Fruit fly (Drosophila melanogaster) whole organism, pupa: Measurements from ENCODE around the gene Tailor.
A peak's percentile ranks its signal among the peaks of the same experiment; 100 is the strongest.

ENCODE experiments used
- CG10348 ChIP-seq: fragments of 200-800 bp; sonication (Bioruptor generic); IDR thresholded peaks from 2 replicates; pipeline ENCODE4 v1.3.6; 2022; ENCODE audit warnings: missing biosample characterization, missing genetic modification characterization
- CG12605 ChIP-seq: fragments of 200-800 bp; sonication (Bioruptor generic); IDR thresholded peaks from 2 replicates; pipeline ENCODE4 v1.3.6; 2022; ENCODE audit warnings: missing biosample characterization, missing genetic modification characterization
- CG13204 ChIP-seq: fragments of 200-800 bp; sonication (Bioruptor generic); optimal IDR thresholded peaks from 2 replicates; lab custom pipeline; 2018; ENCODE audit warnings: missing biosample characterization, mild to moderate bottlenecking, missing genetic modification characterization, moderate library complexity
- CG14655 ChIP-seq: fragments of 200-800 bp; sonication (Bioruptor generic); optimal IDR thresholded peaks from 3 replicates; lab custom pipeline; 2017; ENCODE audit warnings: mild to moderate bottlenecking, missing biosample characterization, missing genetic modification reagents, missing genetic modification characterization
- CG15710 ChIP-seq: fragments of 200-800 bp; sonication (Bioruptor generic); optimal IDR thresholded peaks from 2 replicates; lab custom pipeline; 2018; ENCODE audit warnings: missing biosample characterization, mild to moderate bottlenecking, missing genetic modification characterization, moderate library complexity
- CG17806 ChIP-seq: fragments of 200-800 bp; sonication (Bioruptor generic); optimal IDR thresholded peaks from 2 replicates; lab custom pipeline; 2018; ENCODE audit warnings: missing biosample characterization, mild to moderate bottlenecking, missing genetic modification characterization, moderate library complexity
- CG32121 ChIP-seq: fragments of 200-800 bp; sonication (Bioruptor generic); IDR thresholded peaks from 2 replicates; pipeline ENCODE4 v1.3.6; 2022; ENCODE audit warnings: missing biosample characterization, missing genetic modification characterization
- CG34367 ChIP-seq: fragments of 200-800 bp; sonication (Bioruptor generic); optimal IDR thresholded peaks from 2 replicates; lab custom pipeline; 2018; ENCODE audit warnings: missing biosample characterization, mild to moderate bottlenecking, missing genetic modification characterization
- CG4496 ChIP-seq: fragments of 200-800 bp; sonication (Bioruptor generic); IDR thresholded peaks from 3 replicates; pipeline ENCODE4 v1.3.6; 2022; ENCODE audit warnings: missing biosample characterization, missing genetic modification characterization
- CG8159 ChIP-seq: fragments of 200-800 bp; sonication (Bioruptor generic); optimal IDR thresholded peaks from 3 replicates; lab custom pipeline; 2018; ENCODE audit warnings: missing biosample characterization, mild to moderate bottlenecking, missing genetic modification characterization, moderate library complexity
- CG8301 ChIP-seq: fragments of 200-800 bp; sonication (Bioruptor generic); optimal IDR thresholded peaks from 2 replicates; lab custom pipeline; 2018; ENCODE audit warnings: missing biosample characterization, mild to moderate bottlenecking, missing genetic modification characterization
- CG9948 ChIP-seq: fragments of 200-800 bp; sonication (Bioruptor generic); optimal IDR thresholded peaks from 2 replicates; lab custom pipeline; 2018; ENCODE audit warnings: missing biosample characterization, mild to moderate bottlenecking, missing genetic modification characterization, moderate library complexity
- D1 ChIP-seq: fragments of 200-800 bp; sonication (Bioruptor generic); optimal IDR thresholded peaks from 2 replicates; lab custom pipeline; 2018; ENCODE audit warnings: missing biosample characterization, mild to moderate bottlenecking, missing genetic modification characterization, moderate library complexity
- EcR ChIP-seq: fragments of 200-800 bp; sonication (Bioruptor generic); optimal IDR thresholded peaks from 3 replicates; lab custom pipeline; 2019; ENCODE audit warnings: missing biosample characterization, missing genetic modification characterization, mild to moderate bottlenecking, moderate library complexity, missing genetic modification reagents
- Ets98B ChIP-seq: fragments of 200-800 bp; sonication (Bioruptor generic); IDR thresholded peaks from 2 replicates; pipeline ENCODE4 v1.3.6; 2022; ENCODE audit warnings: missing biosample characterization, missing genetic modification characterization
- Pif1A ChIP-seq: fragments of 200-800 bp; sonication (Bioruptor generic); optimal IDR thresholded peaks from 3 replicates; lab custom pipeline; 2016; ENCODE audit warnings: missing biosample characterization, missing genetic modification characterization
- Pif1B ChIP-seq: fragments of 200-800 bp; sonication (Bioruptor generic); optimal IDR thresholded peaks from 3 replicates; lab custom pipeline; 2016; ENCODE audit warnings: missing biosample characterization, missing genetic modification characterization
- Snoo ChIP-seq: fragments of 200-800 bp; sonication (Bioruptor generic); optimal IDR thresholded peaks from 3 replicates; lab custom pipeline; 2017; ENCODE audit warnings: missing biosample characterization, mild to moderate bottlenecking, missing genetic modification characterization, inconsistent platforms
- fd96Ca ChIP-seq: fragments of 200-800 bp; sonication (Bioruptor generic); IDR thresholded peaks from 3 replicates; pipeline ENCODE4 v1.3.6; 2022; ENCODE audit warnings: missing biosample characterization, missing genetic modification characterization
- gl ChIP-seq: fragments of 200-800 bp; sonication (Bioruptor generic); optimal IDR thresholded peaks from 2 replicates; lab custom pipeline; 2018; ENCODE audit warnings: missing biosample characterization, mild to moderate bottlenecking, missing genetic modification characterization
- rn ChIP-seq: fragments of 200-800 bp; sonication (Bioruptor generic); IDR thresholded peaks from 2 replicates; pipeline ENCODE4 v1.3.6; 2022; ENCODE audit warnings: missing biosample characterization, missing genetic modification characterization

The Tailor gene

DNA sequence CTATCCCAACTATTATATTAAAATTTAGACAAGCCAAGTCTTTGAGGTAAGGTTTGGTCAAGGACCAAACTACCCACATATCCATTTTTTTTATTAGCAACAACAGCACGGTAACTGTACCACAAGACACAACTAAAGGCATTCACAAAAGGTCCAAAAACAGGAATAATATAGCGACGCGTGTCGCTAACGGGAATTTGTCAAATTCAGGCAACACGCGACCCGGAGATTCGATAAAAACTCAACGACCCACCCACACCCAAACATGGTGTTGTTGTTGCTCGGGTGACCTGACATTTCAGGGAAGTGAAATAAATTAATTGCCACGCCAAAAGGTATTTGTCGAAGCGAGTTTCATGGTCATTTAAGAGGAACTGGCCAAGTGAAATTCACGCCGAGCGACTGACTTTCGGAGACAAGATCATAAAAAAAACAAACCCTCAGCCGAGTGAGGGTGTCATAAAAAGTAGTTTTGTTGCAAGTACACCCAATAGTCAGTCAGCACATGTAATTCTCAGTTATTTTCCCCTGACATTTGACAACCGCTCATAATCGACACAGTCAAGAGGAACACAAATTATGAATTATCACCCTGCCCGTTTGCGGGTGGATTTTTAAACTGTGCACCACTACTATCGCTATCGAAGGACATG is 25.4 kb upstream of the Tailor start:
- TF ChIP-seq CG9948 (tag; lab: Kevin White, UChicago) (no peak), Ets98B (no peak), Snoo (tag; lab: Kevin White, UChicago) (no peak), rn (GFP tag; lab: Robert Waterston, UW) (no peak), CG14655 (no peak), CG8159 (no peak), D1 (tag; lab: Kevin White, UChicago) (no peak), Pif1B (GFP tag; lab: Kevin White, UChicago) (no peak), CG10348 (GFP tag; lab: Robert Waterston, UW) (no peak), CG8301 (no peak), CG4496 (GFP tag; lab: Robert Waterston, UW) (no peak), CG12605 (no peak), CG17806 (tag; lab: Kevin White, UChicago) (no peak), CG34367 (tag; lab: Kevin White, UChicago) (no peak), CG15710 (no peak), CG13204 (GFP tag; lab: Kevin White, UChicago) (no peak), CG32121 (GFP tag; lab: Robert Waterston, UW) (no peak), Pif1A (no peak), gl (tag; lab: Kevin White, UChicago) (no peak), EcR (GFP tag; lab: Kevin White, UChicago) (no peak)

DNA sequence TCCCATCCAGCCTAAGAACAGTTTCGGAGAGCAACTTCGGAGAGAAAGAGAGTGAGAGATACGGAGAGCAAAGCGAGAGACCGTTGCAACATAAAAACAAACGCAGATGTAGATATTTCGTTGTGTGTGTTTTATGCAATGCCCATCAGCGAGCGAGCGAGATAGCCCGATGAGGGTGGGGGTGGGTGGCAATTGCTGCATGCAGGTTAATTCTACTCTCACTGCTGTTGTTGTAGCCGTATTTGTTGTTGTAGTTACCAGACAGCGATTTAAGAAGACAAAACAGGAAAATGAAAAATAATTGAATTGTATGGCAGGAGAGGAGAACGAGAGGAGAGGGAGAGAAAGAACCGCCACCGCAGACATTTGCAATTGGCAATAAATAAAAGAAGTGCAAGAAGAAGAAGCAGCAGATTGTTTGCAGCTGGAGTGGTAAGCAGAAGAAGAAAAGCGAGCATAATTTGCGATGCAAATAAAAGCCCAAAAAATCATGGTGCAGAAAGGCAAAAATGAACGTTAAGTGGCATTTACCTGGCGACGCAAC is 23.9 kb upstream of the Tailor start:
- TF ChIP-seq CG10348 (GFP tag; lab: Robert Waterston, UW) (no peak), CG13204 (GFP tag; lab: Kevin White, UChicago) (peak; percentile 76), CG14655 (no peak), Ets98B (no peak; the same call in 1 of the 2 replicates), CG4496 (GFP tag; lab: Robert Waterston, UW) (0 out of 3 replicates have a peak, but pooled peaks have one; percentile 48), EcR (GFP tag; lab: Kevin White, UChicago) (peak; percentile 82), Snoo (tag; lab: Kevin White, UChicago) (peak; percentile 41), Pif1B (GFP tag; lab: Kevin White, UChicago) (peak; percentile 23), CG12605 (no peak), CG8301 (peak; percentile 5)

DNA sequence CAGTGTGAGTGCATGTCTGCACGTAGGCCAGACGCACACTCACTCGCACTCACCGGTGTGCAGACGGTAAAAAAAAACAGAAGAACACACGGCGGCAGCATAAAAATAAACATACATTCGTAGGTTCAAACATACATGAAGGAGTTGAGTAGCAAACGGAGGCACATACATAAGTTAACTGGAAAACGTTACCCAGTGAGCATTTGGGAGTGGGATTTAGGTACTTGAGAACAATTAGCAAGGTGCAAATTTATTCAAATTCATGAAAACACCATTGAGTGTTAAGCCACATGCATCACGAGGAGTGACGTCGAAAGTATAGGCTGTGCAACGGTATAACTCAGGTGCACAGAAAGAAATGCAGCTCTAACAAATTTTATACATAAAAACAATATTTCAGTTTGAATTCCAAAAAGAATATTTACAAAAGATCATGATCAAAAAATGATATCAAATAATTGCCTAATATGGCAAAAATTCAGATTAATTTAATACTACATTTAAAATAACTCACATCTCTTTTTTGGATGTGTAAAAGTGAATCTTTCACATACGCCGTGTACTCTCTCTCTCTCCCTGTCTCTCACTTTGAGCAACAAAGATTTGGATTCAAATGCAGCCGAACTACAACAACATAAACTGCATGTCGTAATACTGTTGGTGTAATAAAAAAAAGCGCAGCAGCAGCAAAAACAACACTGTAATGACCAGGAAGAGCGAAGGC is 22.9 kb upstream of the Tailor start:
- no peak for TF ChIP-seq Ets98B
- TF ChIP-seq CG17806 (tag; lab: Kevin White, UChicago) = peak; percentile 96
- peak; percentile 96 for TF ChIP-seq CG15710
- peak; percentile 90 for TF ChIP-seq Pif1B (GFP tag; lab: Kevin White, UChicago)
- TF ChIP-seq Pif1A = peak; percentile 94
- no peak for TF ChIP-seq CG4496 (GFP tag; lab: Robert Waterston, UW)
- peak; percentile 96 for TF ChIP-seq CG9948 (tag; lab: Kevin White, UChicago)
- peak; percentile 98 for TF ChIP-seq CG14655
- no peak for TF ChIP-seq EcR (GFP tag; lab: Kevin White, UChicago)
- peak; percentile 98 for TF ChIP-seq CG8301
- peak; percentile 96 for TF ChIP-seq CG8159
- no peak for TF ChIP-seq CG10348 (GFP tag; lab: Robert Waterston, UW)
- TF ChIP-seq CG12605 = no peak
- TF ChIP-seq CG32121 (GFP tag; lab: Robert Waterston, UW) = no peak
- peak; percentile 68 for TF ChIP-seq gl (tag; lab: Kevin White, UChicago)
- no peak for TF ChIP-seq rn (GFP tag; lab: Robert Waterston, UW)
- TF ChIP-seq CG34367 (tag; lab: Kevin White, UChicago) = peak; percentile 95
- TF ChIP-seq fd96Ca (GFP tag; lab: Robert Waterston, UW) = no peak
- peak; percentile 95 for TF ChIP-seq Snoo (tag; lab: Kevin White, UChicago)
- peak; percentile 71 for TF ChIP-seq CG13204 (GFP tag; lab: Kevin White, UChicago)
- TF ChIP-seq D1 (tag; lab: Kevin White, UChicago) = peak; percentile 95

DNA sequence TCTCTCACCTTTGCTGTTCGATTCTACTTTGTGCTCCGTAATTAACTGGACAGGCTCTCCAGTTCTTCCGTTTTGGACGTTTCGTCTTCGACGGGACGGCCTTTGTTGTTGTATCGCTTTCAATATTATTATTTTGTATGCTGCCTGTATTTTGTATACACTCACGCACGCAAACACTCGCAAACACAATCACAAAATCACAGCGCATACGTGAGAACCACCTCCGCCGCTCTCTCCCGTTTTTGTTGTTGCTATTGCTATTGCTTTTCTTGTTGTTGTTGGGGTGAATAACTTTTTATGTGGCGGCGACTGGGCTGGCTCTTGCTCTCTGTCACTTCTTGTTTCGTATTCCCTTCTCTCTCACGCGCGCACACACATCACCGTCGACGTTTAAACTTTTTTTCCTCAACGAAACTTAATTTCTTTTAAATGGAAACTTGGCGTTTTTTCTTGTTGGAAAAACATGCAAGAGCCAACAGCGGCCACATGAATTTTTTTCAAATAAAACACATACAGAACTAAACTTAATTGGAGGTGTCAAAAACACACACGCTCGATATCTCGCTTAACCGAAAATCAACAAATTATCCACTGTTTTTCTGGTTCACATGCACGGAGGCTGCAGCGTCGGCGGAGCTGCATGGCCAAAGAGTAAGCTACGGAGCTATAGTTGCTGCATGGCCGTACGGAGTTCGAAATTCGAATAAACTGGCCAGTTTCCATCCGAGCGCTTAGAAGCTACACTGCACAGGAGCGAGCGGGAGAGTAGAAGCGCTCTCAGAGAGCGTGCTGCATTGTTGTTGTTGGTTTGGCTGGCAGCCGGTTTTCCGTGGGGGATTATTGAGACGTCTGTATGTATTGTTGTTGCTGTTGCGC is 22.1 kb upstream of the Tailor start:
- TF ChIP-seq CG10348 (GFP tag; lab: Robert Waterston, UW) (no peak), fd96Ca (GFP tag; lab: Robert Waterston, UW) (no peak), EcR (GFP tag; lab: Kevin White, UChicago) (peak; percentile 99), D1 (tag; lab: Kevin White, UChicago) (peak; percentile 10), CG9948 (tag; lab: Kevin White, UChicago) (peak; percentile 38), CG13204 (GFP tag; lab: Kevin White, UChicago) (peak; percentile 34), CG14655 (peak; percentile 7), CG12605 (no peak), CG8159 (peak; percentile 4)
